Worm (Caenorhabditis elegans) whole organism, mixed stage, embryonic: ENCODE data around the gene cyk-7.

Experiments
- blmp-1 ChIP-seq: fragments of 150-350 bp; optimal IDR thresholded peaks from 2 replicates; lab custom pipeline; 2014; ENCODE audit warnings: missing biosample characterization, missing genetic modification characterization
- elt-3 ChIP-seq: fragments of 150-350 bp; optimal IDR thresholded peaks from 2 replicates; lab custom pipeline; 2014; ENCODE audit warnings: missing biosample characterization, missing genetic modification characterization
- lsy-2 ChIP-seq: fragments of 150-350 bp; optimal IDR thresholded peaks from 2 replicates; lab custom pipeline; 2014; ENCODE audit warnings: missing biosample characterization, missing genetic modification characterization
- nhr-28 ChIP-seq: fragments of 150-350 bp; optimal IDR thresholded peaks from 2 replicates; lab custom pipeline; 2014; ENCODE audit warnings: missing biosample characterization, missing genetic modification characterization
- pha-4 ChIP-seq: fragments of 150-350 bp; optimal IDR thresholded peaks from 2 replicates; lab custom pipeline; 2018; ENCODE audit warnings: missing biosample characterization, missing genetic modification reagents, missing genetic modification characterization
- unc-39 ChIP-seq: fragments of 150-350 bp; optimal IDR thresholded peaks from 2 replicates; lab custom pipeline; 2014; ENCODE audit warnings: missing biosample characterization, missing genetic modification characterization
- unc-62 ChIP-seq: fragments of 150-350 bp; optimal IDR thresholded peaks from 2 replicates; lab custom pipeline; 2014; ENCODE audit warnings: missing biosample characterization, missing genetic modification reagents, missing genetic modification characterization
- ztf-11 ChIP-seq: fragments of 150-350 bp; optimal IDR thresholded peaks from 2 replicates; lab custom pipeline; 2014; ENCODE audit warnings: missing biosample characterization, missing genetic modification characterization

DNA sequence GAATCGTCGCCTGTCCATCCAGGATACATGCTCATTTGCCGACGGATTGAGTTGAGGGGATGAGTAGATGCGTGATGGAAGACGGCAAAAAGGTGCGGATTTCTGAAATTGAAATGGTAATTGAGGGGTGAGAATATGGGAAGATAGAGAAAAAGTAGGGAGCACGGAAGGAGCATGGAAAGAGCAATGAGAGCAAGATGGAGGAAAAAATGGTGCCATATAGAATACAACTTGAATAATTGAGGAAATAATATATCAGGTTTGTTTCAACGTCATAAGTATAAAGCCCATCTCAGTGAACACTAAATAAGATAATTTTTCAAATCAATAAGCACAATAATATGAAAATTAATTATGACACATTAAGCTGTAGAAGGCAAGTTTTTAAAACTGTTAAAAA lies 11.9 kb downstream of the cyk-7 start, which contains the start of gene mab-5:
- no peak for TF ChIP-seq elt-3 (tag; lab: Kevin White, UChicago)
- no peak for TF ChIP-seq nhr-28
- no peak for TF ChIP-seq ztf-11 (tag; lab: Kevin White, UChicago)
- TF ChIP-seq blmp-1 (tag; lab: Kevin White, UChicago): no peak
- TF ChIP-seq lsy-2 (tag; lab: Kevin White, UChicago): no peak
- no peak for TF ChIP-seq unc-62
- no peak for TF ChIP-seq pha-4 (tag; lab: Kevin White, UChicago)
- TF ChIP-seq unc-39 (tag; lab: Kevin White, UChicago): no peak
